Fruit fly (Drosophila melanogaster) whole organism, embryonic: Measurements from ENCODE around the gene maca.

Experiments used
- CG10431 ChIP-seq: fragments of 200-800 bp; sonication (Bioruptor generic); optimal IDR thresholded peaks from 3 replicates; lab custom pipeline; 2018; ENCODE audit warnings: missing biosample characterization, mild to moderate bottlenecking, missing genetic modification characterization
- CG15011 ChIP-seq: fragments of 200-800 bp; sonication (Bioruptor generic); optimal IDR thresholded peaks from 3 replicates; lab custom pipeline; 2018; ENCODE audit warnings: missing biosample characterization, mild to moderate bottlenecking, missing genetic modification characterization
- CG15696 ChIP-seq: fragments of 200-800 bp; sonication (Bioruptor generic); optimal IDR thresholded peaks from 2 replicates; lab custom pipeline; 2019; ENCODE audit warnings: missing biosample characterization, mild to moderate bottlenecking, missing genetic modification characterization, moderate library complexity
- CG2712 ChIP-seq: fragments of 200-800 bp; optimal IDR thresholded peaks from 3 replicates; lab custom pipeline; 2019; ENCODE audit warnings: missing biosample characterization, mild to moderate bottlenecking, missing genetic modification characterization, moderate library complexity
- Hmr ChIP-seq: fragments of 200-800 bp; sonication (Bioruptor generic); optimal IDR thresholded peaks from 3 replicates; lab custom pipeline; 2017; ENCODE audit warnings: mild to moderate bottlenecking, missing biosample characterization, missing genetic modification reagents, missing genetic modification characterization
- dmrt11E ChIP-seq: fragments of 200-800 bp; sonication (Bioruptor generic); optimal IDR thresholded peaks from 3 replicates; lab custom pipeline; 2018; ENCODE audit warnings: missing biosample characterization, mild to moderate bottlenecking, missing genetic modification characterization, moderate library complexity
- dpn ChIP-seq, 2 experiments: fragments of 200-800 bp; sonication (Bioruptor generic); optimal IDR thresholded peaks; 3 replicates each; lab custom pipeline; 2016; ENCODE audit warnings: missing biosample characterization in 2 of 2, missing genetic modification characterization in 2 of 2
- pros ChIP-seq: fragments of 200-800 bp; sonication (Bioruptor generic); optimal IDR thresholded peaks from 3 replicates; lab custom pipeline; 2019; ENCODE audit warnings: missing biosample characterization, mild to moderate bottlenecking, missing genetic modification characterization, moderate library complexity
- tna ChIP-seq: fragments of 200-800 bp; sonication (Bioruptor generic); IDR thresholded peaks from 2 replicates; pipeline ENCODE4 v1.3.6; 2022; ENCODE audit warnings: missing biosample characterization, missing genetic modification characterization; ENCODE audit not compliant: partially characterized antibody

dm6 chr3R:15513208-15513607 is 18.8 kb downstream of the maca start:
- TF ChIP-seq tna (GFP tag; lab: Robert Waterston, UW) = no peak
- TF ChIP-seq CG2712 (tag; lab: Kevin White, UChicago) = no peak
- TF ChIP-seq CG10431 (GFP tag; lab: Kevin White, UChicago) = no peak
- no peak for TF ChIP-seq Hmr (GFP tag; lab: Kevin White, UChicago)
- no peak for TF ChIP-seq CG15696 (tag; lab: Kevin White, UChicago)
- TF ChIP-seq dpn (GFP tag; optimal IDR thresholded peaks at IDR 0.05; lab: Kevin White, UChicago) = no peak
- TF ChIP-seq pros (GFP tag; lab: Kevin White, UChicago) = no peak
- no peak for TF ChIP-seq dmrt11E (tag; lab: Kevin White, UChicago)
- no peak for TF ChIP-seq CG15011 (GFP tag; lab: Kevin White, UChicago)
